Worm (Caenorhabditis elegans) whole organism, midembryonic: ENCODE results near the gene Y94H6A.10.

Source experiments
- T22C8.4 ChIP-seq: fragments of 200-800 bp; sonication (Bioruptor generic); IDR thresholded peaks from 2 replicates; pipeline ENCODE4 v1.3.6; 2022; ENCODE audit warnings: missing genetic modification characterization, missing compliant biosample characterization
- cog-1 ChIP-seq: sonication (generic microtip); optimal IDR thresholded peaks from 2 replicates; lab custom pipeline; 2016; ENCODE audit warnings: missing genetic modification characterization, missing compliant biosample characterization
- flt-1 ChIP-seq: fragments of 200-800 bp; sonication (Bioruptor generic); IDR thresholded peaks from 2 replicates; pipeline ENCODE4 v1.3.6; 2022; ENCODE audit warnings: missing genetic modification characterization, missing compliant biosample characterization
- klf-2 ChIP-seq: fragments of 200-800 bp; sonication (Bioruptor generic); conservative IDR thresholded peaks from 2 replicates; pipeline ENCODE4 v1.3.6; 2022; ENCODE audit warnings: missing genetic modification reagents, missing genetic modification characterization, missing compliant biosample characterization
- med-1 ChIP-seq: sonication (generic microtip); optimal IDR thresholded peaks from 2 replicates; lab custom pipeline; 2017; ENCODE audit warnings: missing genetic modification characterization, mild to moderate bottlenecking, missing compliant biosample characterization, antibody characterized with exemption, missing genetic modification reagents; ENCODE audit not compliant: insufficient read depth
- ref-1 ChIP-seq: fragments of 200-800 bp; sonication (Bioruptor generic); conservative IDR thresholded peaks from 2 replicates; pipeline ENCODE4 v1.3.6; 2022; ENCODE audit warnings: missing genetic modification reagents, missing genetic modification characterization, missing compliant biosample characterization
- tab-1 ChIP-seq: fragments of 200-800 bp; sonication (Bioruptor generic); IDR thresholded peaks from 2 replicates; pipeline ENCODE4 v1.3.6; 2022; ENCODE audit warnings: missing genetic modification characterization, missing compliant biosample characterization
- ztf-23 ChIP-seq: fragments of 200-800 bp; sonication (Bioruptor generic); IDR thresholded peaks from 2 replicates; pipeline ENCODE4 v1.3.6; 2022; ENCODE audit warnings: missing genetic modification reagents, missing genetic modification characterization, missing compliant biosample characterization
- ztf-29 ChIP-seq: fragments of 200-800 bp; sonication (Bioruptor generic); IDR thresholded peaks from 2 replicates; pipeline ENCODE4 v1.3.6; 2022; ENCODE audit warnings: missing genetic modification reagents, missing genetic modification characterization, missing compliant biosample characterization

DNA sequence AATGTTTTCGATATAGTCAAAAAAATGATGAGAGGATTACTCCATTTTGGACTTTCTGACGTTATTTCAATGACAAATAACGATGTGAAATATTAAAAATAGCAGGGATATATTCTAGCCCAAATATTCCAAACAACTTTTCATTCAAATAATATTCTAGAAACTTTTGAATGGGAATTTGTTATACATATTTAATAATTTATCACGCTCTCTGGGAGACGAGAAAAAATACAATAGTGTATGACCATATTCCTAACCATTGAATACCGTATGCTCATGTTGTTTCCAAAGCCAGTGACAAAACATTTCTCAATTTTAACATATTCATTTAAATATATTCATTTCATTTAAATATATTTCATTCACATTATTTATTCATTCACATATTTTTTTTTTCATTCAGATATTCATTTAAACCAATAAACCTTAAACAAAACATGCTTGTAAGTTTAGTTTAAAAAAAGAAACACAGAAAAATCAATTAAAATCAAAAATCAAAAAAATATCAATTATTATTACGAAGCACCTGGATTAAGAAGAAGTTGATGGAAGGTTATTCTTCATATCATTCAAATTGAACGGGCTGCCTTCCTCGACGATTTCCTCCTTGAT, 770 bp downstream of the Y94H6A.10 start:
- TF ChIP-seq ref-1 (GFP tag; lab: Robert Waterston, UW) (no peak), tab-1 (GFP tag; lab: Robert Waterston, UW) (no peak), ztf-29 (no peak), T22C8.4 (GFP tag; lab: Robert Waterston, UW) (no peak), flt-1 (GFP tag; lab: Robert Waterston, UW) (no peak), med-1 (GFP tag; lab: Kevin White, UChicago) (no peak), klf-2 (GFP tag; lab: Robert Waterston, UW) (no peak), ztf-23 (GFP tag; lab: Robert Waterston, UW) (no peak), cog-1 (tag; lab: Kevin White, UChicago) (no peak)
